Worm (Caenorhabditis elegans): ENCODE data around the gene fbxb-53.

DNA sequence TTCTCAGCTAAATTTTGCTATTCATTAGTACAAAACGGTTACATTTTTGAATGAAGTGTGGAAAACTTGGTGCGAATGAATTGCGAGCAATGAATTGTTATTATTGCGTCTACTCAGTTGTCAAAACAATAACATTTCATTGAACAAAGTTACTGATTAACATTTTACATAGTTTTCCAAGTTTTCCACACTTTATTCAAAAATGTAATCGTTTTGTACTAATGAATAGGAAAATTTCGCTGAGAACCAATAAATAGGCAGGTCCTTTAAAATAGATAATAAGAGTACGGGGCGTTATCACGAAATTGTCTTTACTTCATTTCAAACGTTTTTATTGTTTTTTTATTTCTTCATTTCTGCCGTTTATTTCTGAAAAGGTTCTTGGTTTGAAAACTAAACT lies 25.8 kb downstream of the fbxb-53 start, which contains the start of gene math-4:
- TF ChIP-seq lin-39 (tag; optimal IDR thresholded peaks at IDR 0.05) (no peak), dpl-1 (GFP tag; optimal IDR thresholded peaks at IDR 0.05) (no peak), egl-27 (tag; optimal IDR thresholded peaks at IDR 0.05) (no peak), snpc-4 (tag; optimal IDR thresholded peaks at IDR 0.05) (no peak), nhr-237 (tag; optimal IDR thresholded peaks at IDR 0.05) (no peak), unc-62 (GFP tag; optimal IDR thresholded peaks at IDR 0.05 in 1 of 2) (no peak), unc-62 (tag; optimal IDR thresholded peaks at IDR 0.05) (no peak), mes-2 (tag; optimal IDR thresholded peaks at IDR 0.05; ENCODE audit: poor library complexity, severe bottlenecking) (no peak), aly-2 (tag; optimal IDR thresholded peaks at IDR 0.05) (no peak), F44E2.7 (GFP tag; IDR thresholded peaks at IDR 0.05) (no peak), spr-3 (GFP tag; optimal IDR thresholded peaks at IDR 0.05) (no peak), T20F7.1 (GFP tag; optimal IDR thresholded peaks at IDR 0.05) (no peak), nhr-28 (tag; optimal IDR thresholded peaks at IDR 0.05) (no peak)
